Fruit fly (Drosophila melanogaster): ENCODE data around the gene PlexB.

PlexB gene

dm6 chr4:63307-63706, 19.7 kb upstream of the PlexB start (continued):
- TF ChIP-seq Ada2b (GFP tag; IDR thresholded peaks at IDR 0.05): no peak
- peak; percentile 27 for TF ChIP-seq CG10267 (tag; optimal IDR thresholded peaks at IDR 0.05)
- TF ChIP-seq CG8089 (GFP tag; optimal IDR thresholded peaks at IDR 0.05): no peak
- no peak for TF ChIP-seq MTF-1 (GFP tag; optimal IDR thresholded peaks at IDR 0.05; ENCODE audit: borderline replicate concordance)
- no peak for TF ChIP-seq Med (GFP tag)
- no peak for TF ChIP-seq CG9876 (GFP tag; optimal IDR thresholded peaks at IDR 0.05)
- TF ChIP-seq jumu (GFP tag; optimal IDR thresholded peaks at IDR 0.05): no peak
- TF ChIP-seq toy (GFP tag; IDR thresholded peaks at IDR 0.05): no peak
- TF ChIP-seq Vsx1 (GFP tag; optimal IDR thresholded peaks at IDR 0.05): no peak
- no peak for TF ChIP-seq CG2889 (GFP tag; IDR thresholded peaks at IDR 0.05)
- TF ChIP-seq disco-r (GFP tag; optimal IDR thresholded peaks at IDR 0.05): no peak
- no peak for TF ChIP-seq CG12236 (GFP tag; optimal IDR thresholded peaks at IDR 0.05)
- TF ChIP-seq Doc2 (GFP tag; IDR thresholded peaks at IDR 0.05): no peak
- TF ChIP-seq Rfx (GFP tag; IDR thresholded peaks at IDR 0.05): no peak
- no peak for TF ChIP-seq ERR (GFP tag; optimal IDR thresholded peaks at IDR 0.05)
- TF ChIP-seq ato (GFP tag; IDR thresholded peaks at IDR 0.05; ENCODE audit: partially characterized antibody): no peak
- TF ChIP-seq CG5180 (GFP tag; optimal IDR thresholded peaks at IDR 0.05): no peak
- no peak for TF ChIP-seq Aef1 (GFP tag; IDR thresholded peaks at IDR 0.05)
- TF ChIP-seq maf-S (GFP tag; optimal IDR thresholded peaks at IDR 0.05): no peak
- TF ChIP-seq ftz-f1 (GFP tag; optimal IDR thresholded peaks at IDR 0.05): no peak
- no peak for TF ChIP-seq CG4730 (GFP tag; IDR thresholded peaks at IDR 0.05)
- no peak for TF ChIP-seq HHEX (GFP tag; optimal IDR thresholded peaks at IDR 0.05)
- TF ChIP-seq Six4 (GFP tag; optimal IDR thresholded peaks at IDR 0.05): no peak
- no peak for TF ChIP-seq Lpt (GFP tag; optimal IDR thresholded peaks at IDR 0.05)
- no peak for TF ChIP-seq CG6654 (GFP tag; optimal IDR thresholded peaks at IDR 0.05)
- no peak for TF ChIP-seq az2 (GFP tag; optimal IDR thresholded peaks at IDR 0.05)
- TF ChIP-seq Myb (GFP tag; optimal IDR thresholded peaks at IDR 0.05): peak; percentile 79
- TF ChIP-seq CG7745 (tag; optimal IDR thresholded peaks at IDR 0.05): no peak
- TF ChIP-seq her (GFP tag; optimal IDR thresholded peaks at IDR 0.05): no peak
- TF ChIP-seq Mrtf (GFP tag; IDR thresholded peaks at IDR 0.05): no peak
- no peak for TF ChIP-seq onecut (GFP tag; IDR thresholded peaks at IDR 0.05)
- no peak for TF ChIP-seq seq (GFP tag; IDR thresholded peaks at IDR 0.05)
- no peak for TF ChIP-seq luna (GFP tag; optimal IDR thresholded peaks at IDR 0.05)
- no peak for TF ChIP-seq NK7.1 (GFP tag; optimal IDR thresholded peaks at IDR 0.05)
- peak; percentile 70 for TF ChIP-seq Sry-δ (GFP tag; optimal IDR thresholded peaks at IDR 0.05)
- no peak for TF ChIP-seq Hr3 (GFP tag; optimal IDR thresholded peaks at IDR 0.05)
- no peak for TF ChIP-seq Sin3A (optimal IDR thresholded peaks at IDR 0.05)
- no peak for TF ChIP-seq klu (GFP tag; IDR thresholded peaks at IDR 0.05)
- TF ChIP-seq Dip3 (GFP tag; optimal IDR thresholded peaks at IDR 0.05): no peak
- TF ChIP-seq CG30403 (GFP tag; optimal IDR thresholded peaks at IDR 0.05): no peak
- no peak for TF ChIP-seq pb (GFP tag; optimal IDR thresholded peaks at IDR 0.05)
- TF ChIP-seq repo (GFP tag; optimal IDR thresholded peaks at IDR 0.05): no peak
- TF ChIP-seq CG12391 (tag; optimal IDR thresholded peaks at IDR 0.05): peak; percentile 36
- no peak for TF ChIP-seq CG8281 (tag; optimal IDR thresholded peaks at IDR 0.05)
- no peak for TF ChIP-seq TFAM (GFP tag; optimal IDR thresholded peaks at IDR 0.05)
- TF ChIP-seq CG15479 (GFP tag; optimal IDR thresholded peaks at IDR 0.05): no peak
- no peak for TF ChIP-seq Atf-2 (GFP tag; optimal IDR thresholded peaks at IDR 0.05)
- TF ChIP-seq fru (optimal IDR thresholded peaks at IDR 0.05): no peak
- no peak for TF ChIP-seq cas (GFP tag; IDR thresholded peaks at IDR 0.05)
- TF ChIP-seq fu2 (GFP tag; optimal IDR thresholded peaks at IDR 0.05): no peak
- TF ChIP-seq CG18476 (GFP tag; optimal IDR thresholded peaks at IDR 0.05): no peak
- no peak for TF ChIP-seq dm (GFP tag; optimal IDR thresholded peaks at IDR 0.05)
- no peak for TF ChIP-seq Bdp1 (GFP tag; optimal IDR thresholded peaks at IDR 0.05)
- no peak for TF ChIP-seq CG1233 (GFP tag; optimal IDR thresholded peaks at IDR 0.05)
